Fruit fly (Drosophila melanogaster) whole organism, embryonic: ENCODE measurements around the gene bol.

Source experiments
- Adf1 ChIP-seq: fragments of 200-800 bp; sonication (Bioruptor generic); IDR thresholded peaks from 2 replicates; pipeline ENCODE4 v1.3.6; 2022; ENCODE audit warnings: missing biosample characterization, missing genetic modification characterization
- Bgb ChIP-seq: fragments of 200-800 bp; sonication (Bioruptor generic); IDR thresholded peaks from 2 replicates; pipeline ENCODE4 v1.3.6; 2022; ENCODE audit warnings: missing biosample characterization, missing genetic modification characterization; ENCODE audit not compliant: partially characterized antibody
- CG10321 ChIP-seq: fragments of 200-800 bp; sonication (Bioruptor generic); IDR thresholded peaks from 2 replicates; pipeline ENCODE4 v1.3.6; 2022; ENCODE audit warnings: missing biosample characterization, missing genetic modification characterization
- CG12659 ChIP-seq: fragments of 200-800 bp; sonication (Bioruptor generic); optimal IDR thresholded peaks from 3 replicates; lab custom pipeline; 2017; ENCODE audit warnings: mild to moderate bottlenecking, missing biosample characterization, missing genetic modification reagents, missing genetic modification characterization
- CG13624 ChIP-seq: fragments of 200-800 bp; sonication (Bioruptor generic); optimal IDR thresholded peaks from 2 replicates; lab custom pipeline; 2016; ENCODE audit warnings: missing biosample characterization, missing genetic modification characterization
- CG14710 ChIP-seq: fragments of 200-800 bp; sonication (Bioruptor generic); optimal IDR thresholded peaks from 3 replicates; lab custom pipeline; 2019; ENCODE audit warnings: missing biosample characterization, mild to moderate bottlenecking, missing genetic modification characterization, moderate library complexity
- CG1529 ChIP-seq: fragments of 200-800 bp; sonication (Bioruptor generic); optimal IDR thresholded peaks from 3 replicates; lab custom pipeline; 2018; ENCODE audit warnings: missing biosample characterization, missing genetic modification characterization
- CG15514 ChIP-seq: fragments of 200-800 bp; sonication (Bioruptor generic); optimal IDR thresholded peaks from 3 replicates; lab custom pipeline; 2017; ENCODE audit warnings: missing biosample characterization, missing genetic modification characterization, mild to moderate bottlenecking, moderate library complexity, missing genetic modification reagents
- CG15601 ChIP-seq: fragments of 200-800 bp; sonication (Bioruptor generic); optimal IDR thresholded peaks from 3 replicates; lab custom pipeline; 2019; ENCODE audit warnings: missing biosample characterization, mild to moderate bottlenecking, missing genetic modification characterization, moderate library complexity
- CG16779 ChIP-seq: fragments of 200-800 bp; sonication (Bioruptor generic); IDR thresholded peaks from 2 replicates; pipeline ENCODE4 v1.3.6; 2022; ENCODE audit warnings: missing biosample characterization, missing genetic modification characterization
- CG17186 ChIP-seq: fragments of 200-800 bp; sonication (Bioruptor generic); optimal IDR thresholded peaks from 3 replicates; lab custom pipeline; 2017; ENCODE audit warnings: missing biosample characterization, missing genetic modification reagents, missing genetic modification characterization
- CG17568 ChIP-seq: fragments of 200-800 bp; sonication (Bioruptor generic); optimal IDR thresholded peaks from 2 replicates; lab custom pipeline; 2018; ENCODE audit warnings: missing biosample characterization, mild to moderate bottlenecking, missing genetic modification characterization, moderate library complexity
- CG2116 ChIP-seq: fragments of 200-800 bp; sonication (Bioruptor generic); optimal IDR thresholded peaks from 3 replicates; lab custom pipeline; 2018; ENCODE audit warnings: missing biosample characterization, mild to moderate bottlenecking, missing genetic modification characterization
- CG33213 ChIP-seq: fragments of 200-800 bp; sonication (Bioruptor generic); optimal IDR thresholded peaks from 3 replicates; lab custom pipeline; 2016; ENCODE audit warnings: missing biosample characterization, missing genetic modification characterization
- CG4328 ChIP-seq: fragments of 200-800 bp; sonication (Bioruptor generic); optimal IDR thresholded peaks from 3 replicates; lab custom pipeline; 2017; ENCODE audit warnings: missing biosample characterization, missing genetic modification reagents, missing genetic modification characterization
- CG4617 ChIP-seq: fragments of 200-800 bp; sonication (Bioruptor generic); optimal IDR thresholded peaks from 3 replicates; lab custom pipeline; 2016; ENCODE audit warnings: missing biosample characterization, missing genetic modification characterization, borderline replicate concordance
- CG7357 ChIP-seq: fragments of 200-800 bp; sonication (Bioruptor generic); IDR thresholded peaks from 3 replicates; pipeline ENCODE4 v1.3.6; 2022; ENCODE audit warnings: missing biosample characterization, missing genetic modification characterization
- CG8478 ChIP-seq: fragments of >200 bp; optimal IDR thresholded peaks from 2 replicates; lab custom pipeline; 2018
- CG9876 ChIP-seq: fragments of 200-800 bp; sonication (Bioruptor generic); optimal IDR thresholded peaks from 2 replicates; lab custom pipeline; 2016; ENCODE audit warnings: missing biosample characterization, missing genetic modification characterization
- CG9932 ChIP-seq: fragments of 200-800 bp; sonication (Bioruptor generic); IDR thresholded peaks from 2 replicates; pipeline ENCODE4 v1.3.6; 2022; ENCODE audit warnings: missing biosample characterization, missing genetic modification characterization
- D19B ChIP-seq: fragments of 200-800 bp; sonication (Bioruptor generic); optimal IDR thresholded peaks from 2 replicates; lab custom pipeline; 2017; ENCODE audit warnings: missing biosample characterization, mild to moderate bottlenecking, missing genetic modification characterization
- Dek ChIP-seq: fragments of 200-800 bp; sonication (Bioruptor generic); optimal IDR thresholded peaks from 3 replicates; lab custom pipeline; 2019; ENCODE audit warnings: missing biosample characterization, mild to moderate bottlenecking, missing genetic modification characterization, moderate library complexity
- Dp ChIP-seq: fragments of 200-800 bp; sonication (Bioruptor generic); optimal IDR thresholded peaks from 2 replicates; lab custom pipeline; 2018; ENCODE audit warnings: missing biosample characterization, mild to moderate bottlenecking, missing genetic modification characterization, moderate library complexity
- Elba2 ChIP-seq: fragments of 200-800 bp; sonication (Bioruptor generic); optimal IDR thresholded peaks from 3 replicates; lab custom pipeline; 2016; ENCODE audit warnings: missing biosample characterization, missing genetic modification characterization
- Max ChIP-seq: fragments of 200-800 bp; sonication (Bioruptor generic); optimal IDR thresholded peaks from 2 replicates; lab custom pipeline; 2016; ENCODE audit warnings: missing biosample characterization, mild to moderate bottlenecking, missing genetic modification characterization
- Mrtf ChIP-seq: fragments of 200-800 bp; sonication (Bioruptor generic); IDR thresholded peaks from 3 replicates; pipeline ENCODE4 v1.3.6; 2022; ENCODE audit warnings: missing biosample characterization, missing genetic modification characterization
- NC2β ChIP-seq: fragments of 200-800 bp; sonication (Bioruptor generic); optimal IDR thresholded peaks from 2 replicates; lab custom pipeline; 2016; ENCODE audit warnings: missing biosample characterization, missing genetic modification characterization
- Nf-YB ChIP-seq: fragments of 200-800 bp; sonication (Bioruptor generic); optimal IDR thresholded peaks from 3 replicates; lab custom pipeline; 2019; ENCODE audit warnings: missing biosample characterization, mild to moderate bottlenecking, missing genetic modification characterization, moderate library complexity
- Nf-YC ChIP-seq: fragments of 200-800 bp; optimal IDR thresholded peaks from 3 replicates; lab custom pipeline; 2019; ENCODE audit warnings: missing biosample characterization, mild to moderate bottlenecking, missing genetic modification characterization, moderate library complexity
- Opbp ChIP-seq: fragments of 200-800 bp; sonication (Bioruptor generic); IDR thresholded peaks from 3 replicates; pipeline ENCODE4 v1.3.6; 2022; ENCODE audit warnings: missing biosample characterization, missing genetic modification characterization; ENCODE audit not compliant: partially characterized antibody
- Rfx ChIP-seq: fragments of 200-800 bp; sonication (Bioruptor generic); IDR thresholded peaks from 2 replicates; pipeline ENCODE4 v1.3.6; 2022; ENCODE audit warnings: missing biosample characterization, missing genetic modification characterization
- Trl ChIP-seq, 3 experiments: fragments of >200 bp in 2 of 3; fragments of 200-800 bp in 1 of 3; sonication (Bioruptor generic) in 1 of 3; optimal IDR thresholded peaks; 2 replicates in 1 of 3; 3 replicates in 2 of 3; lab custom pipeline; 2016 to 2017; ENCODE audit warnings: missing biosample characterization in 1 of 3, missing genetic modification characterization in 1 of 3
- YL-1 ChIP-seq: fragments of 200-800 bp; sonication (Bioruptor generic); optimal IDR thresholded peaks from 3 replicates; lab custom pipeline; 2017; ENCODE audit warnings: missing biosample characterization, mild to moderate bottlenecking, missing genetic modification characterization
- chinmo ChIP-seq: fragments of 200-800 bp; sonication (Bioruptor generic); IDR thresholded peaks from 4 replicates; pipeline ENCODE4 v1.3.6; 2022; ENCODE audit warnings: missing biosample characterization, missing genetic modification characterization; ENCODE audit not compliant: partially characterized antibody
- chm ChIP-seq: fragments of 200-800 bp; sonication (Bioruptor generic); IDR thresholded peaks from 2 replicates; pipeline ENCODE4 v1.3.6; 2022; ENCODE audit warnings: missing biosample characterization, missing genetic modification characterization
- chn ChIP-seq: fragments of 200-800 bp; sonication (Bioruptor generic); optimal IDR thresholded peaks from 2 replicates; lab custom pipeline; 2016; ENCODE audit warnings: missing biosample characterization, missing genetic modification characterization
- ci ChIP-seq: fragments of 200-800 bp; sonication (Bioruptor generic); IDR thresholded peaks from 3 replicates; pipeline ENCODE4 v1.3.6; 2022; ENCODE audit warnings: missing biosample characterization, missing genetic modification characterization
- fd102C ChIP-seq: fragments of 200-800 bp; sonication (Bioruptor generic); optimal IDR thresholded peaks from 2 replicates; lab custom pipeline; 2018; ENCODE audit warnings: missing biosample characterization, mild to moderate bottlenecking, missing genetic modification characterization, moderate library complexity
- grn ChIP-seq: fragments of 200-800 bp; sonication (Bioruptor generic); optimal IDR thresholded peaks from 3 replicates; lab custom pipeline; 2017; ENCODE audit warnings: missing biosample characterization, missing genetic modification characterization
- ind ChIP-seq: fragments of 200-800 bp; sonication (Bioruptor generic); optimal IDR thresholded peaks from 3 replicates; lab custom pipeline; 2016; ENCODE audit warnings: missing biosample characterization, missing genetic modification characterization
- maf-S ChIP-seq: fragments of 200-800 bp; sonication (Bioruptor generic); optimal IDR thresholded peaks from 2 replicates; lab custom pipeline; 2016; ENCODE audit warnings: missing biosample characterization, missing genetic modification characterization
- nerfin-1 ChIP-seq: fragments of 200-800 bp; sonication (Bioruptor generic); optimal IDR thresholded peaks from 3 replicates; lab custom pipeline; 2019; ENCODE audit warnings: missing biosample characterization, mild to moderate bottlenecking, missing genetic modification characterization, moderate library complexity
- nmo ChIP-seq: fragments of 200-800 bp; sonication (Bioruptor generic); optimal IDR thresholded peaks from 2 replicates; lab custom pipeline; 2018; ENCODE audit warnings: missing biosample characterization, mild to moderate bottlenecking, missing genetic modification characterization, moderate library complexity
- onecut ChIP-seq: fragments of 200-800 bp; sonication (Bioruptor generic); IDR thresholded peaks from 2 replicates; pipeline ENCODE4 v1.3.6; 2022; ENCODE audit warnings: missing biosample characterization, missing genetic modification characterization
- pho ChIP-seq: fragments of 200-800 bp; sonication (Bioruptor generic); optimal IDR thresholded peaks from 2 replicates; lab custom pipeline; 2016; ENCODE audit warnings: missing biosample characterization, missing genetic modification characterization
- ranshi ChIP-seq: fragments of 200-800 bp; sonication (Bioruptor generic); IDR thresholded peaks from 2 replicates; pipeline ENCODE4 v1.3.6; 2022; ENCODE audit warnings: missing biosample characterization, missing genetic modification characterization
- scrt ChIP-seq: fragments of 200-800 bp; sonication (Bioruptor generic); optimal IDR thresholded peaks from 2 replicates; lab custom pipeline; 2018; ENCODE audit warnings: missing biosample characterization, mild to moderate bottlenecking, missing genetic modification characterization, moderate library complexity
- sens ChIP-seq: fragments of 200-800 bp; sonication (Bioruptor generic); peaks from one replicate; lab custom pipeline; 2016; ENCODE audit warnings: missing biosample characterization, missing genetic modification characterization
- stwl ChIP-seq: fragments of 200-800 bp; sonication (Bioruptor generic); optimal IDR thresholded peaks from 3 replicates; lab custom pipeline; 2018; ENCODE audit warnings: missing biosample characterization, mild to moderate bottlenecking, missing genetic modification characterization, moderate library complexity
- vvl ChIP-seq: fragments of 200-800 bp; sonication (Bioruptor generic); IDR thresholded peaks from 2 replicates; pipeline ENCODE4 v1.3.6; 2022; ENCODE audit warnings: missing biosample characterization, missing genetic modification characterization

Gene bol

DNA sequence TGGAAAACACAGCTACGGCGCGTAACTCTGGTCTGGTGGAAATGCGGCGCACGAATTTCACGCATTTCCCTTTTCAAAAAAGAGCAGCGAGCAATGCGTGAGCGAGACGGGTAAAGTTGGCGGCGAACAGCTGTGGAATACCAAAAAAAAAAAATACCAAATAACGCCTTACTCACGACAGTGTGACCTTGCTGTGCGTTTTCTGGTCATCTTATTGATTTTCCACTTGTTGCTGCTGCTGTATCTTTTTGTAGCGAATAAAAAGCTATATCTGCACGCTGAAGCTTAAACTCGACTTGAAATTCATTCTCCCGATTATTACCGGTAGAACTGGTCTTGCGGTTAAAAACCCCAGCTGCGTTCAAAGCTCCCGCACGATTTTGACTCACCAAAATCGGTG lies at the start of gene bol, which contains the start of gene Dhpr (continued):
- TF ChIP-seq vvl (GFP tag; lab: Robert Waterston, UW) (peak; percentile 70; the same call in 1 of the 2 replicates), CG13624 (peak; percentile 39), grn (no peak), CG17186 (GFP tag; lab: Kevin White, UChicago) (peak; percentile 67), Elba2 (no peak), CG4328 (no peak), Mrtf (no peak), CG4617 (GFP tag; lab: Kevin White, UChicago) (peak; percentile 81), chinmo (peak; percentile 84; the same call in 3 of the 4 replicates), ind (GFP tag; lab: Kevin White, UChicago) (no peak), CG15601 (tag; lab: Kevin White, UChicago) (no peak), CG12659 (GFP tag; lab: Kevin White, UChicago) (peak; percentile 85), Trl (optimal IDR thresholded peaks at IDR 0.05; lab: Kevin White, UChicago) (peak in 1 of 2 experiments; percentile 23), Trl (GFP tag; optimal IDR thresholded peaks at IDR 0.05; lab: Kevin White, UChicago) (no peak), CG7357 (no peak), CG15514 (peak; percentile 74), CG14710 (tag; lab: Kevin White, UChicago) (peak; percentile 44), chn (no peak), onecut (GFP tag; lab: Robert Waterston, UW) (peak; percentile 100), CG8478 (lab: Kevin White, UChicago) (no peak), CG9876 (no peak), CG10321 (GFP tag; lab: Robert Waterston, UW) (peak; percentile 64), maf-S (GFP tag; lab: Kevin White, UChicago) (no peak), Dek (peak; percentile 20), Nf-YB (GFP tag; lab: Kevin White, UChicago) (no peak), nerfin-1 (peak; percentile 2), Nf-YC (tag; lab: Kevin White, UChicago) (no peak), stwl (tag; lab: Kevin White, UChicago) (peak; percentile 78), pho (peak; percentile 14), CG2116 (peak; percentile 15), CG1529 (GFP tag; lab: Kevin White, UChicago) (no peak), YL-1 (GFP tag; lab: Kevin White, UChicago) (peak; percentile 62), scrt (GFP tag; lab: Kevin White, UChicago) (peak; percentile 99), Dp (GFP tag; lab: Kevin White, UChicago) (peak; percentile 62), chm (GFP tag; lab: Robert Waterston, UW) (peak; percentile 42; the same call in 1 of the 2 replicates), CG16779 (GFP tag; lab: Robert Waterston, UW) (no peak), Opbp (GFP tag; lab: Robert Waterston, UW) (peak; percentile 68), nmo (GFP tag; lab: Kevin White, UChicago) (peak; percentile 52), NC2β (GFP tag; lab: Kevin White, UChicago) (peak; percentile 8), Max (GFP tag; lab: Kevin White, UChicago) (peak; percentile 16), CG33213 (peak; percentile 48), Rfx (GFP tag; lab: Robert Waterston, UW) (peak; percentile 57; the same call in 1 of the 2 replicates), CG17568 (GFP tag; lab: Kevin White, UChicago) (no peak), sens (GFP tag; lab: Kevin White, UChicago) (peak; percentile 30), D19B (GFP tag; lab: Kevin White, UChicago) (no peak), Bgb (peak; percentile 46; the same call in 1 of the 2 replicates), ranshi (GFP tag; lab: Robert Waterston, UW) (no peak), fd102C (GFP tag; lab: Kevin White, UChicago) (no peak), Adf1 (GFP tag; lab: Robert Waterston, UW) (peak; percentile 68), ci (peak; percentile 67; the same call in 2 of the 3 replicates), CG9932 (GFP tag; lab: Robert Waterston, UW) (peak; percentile 26; the same call in 1 of the 2 replicates)
